Worm (Caenorhabditis elegans) whole organism, L1 larva: Measurements from ENCODE around the gene R07B1.11.

Experiments used
- ceh-82 ChIP-seq, 3 experiments: fragments of 150-350 bp in 1 of 3; sonication (generic microtip) in 2 of 3; optimal IDR thresholded peaks; 2 replicates each; lab custom pipeline; 2014 to 2017; ENCODE audit warnings: missing biosample characterization in 3 of 3, missing genetic modification characterization in 3 of 3
- efl-1 ChIP-seq, 4 experiments: fragments of 150-350 bp; optimal IDR thresholded peaks in 3 of 4; peaks in 1 of 4; 1 replicate in 1 of 4; 2 replicates in 3 of 4; lab custom pipeline; 2014; ENCODE audit warnings: missing biosample characterization in 2 of 4, missing genetic modification characterization in 2 of 4, missing genetic modification reagents in 2 of 4
- nhr-11 ChIP-seq: fragments of 150-350 bp; optimal IDR thresholded peaks from 2 replicates; lab custom pipeline; 2014; ENCODE audit warnings: missing biosample characterization, missing genetic modification characterization
- nhr-237 ChIP-seq: fragments of 150-350 bp; optimal IDR thresholded peaks from 2 replicates; lab custom pipeline; 2014; ENCODE audit warnings: missing biosample characterization, missing genetic modification characterization
- snpc-4 ChIP-seq: fragments of 150-350 bp; optimal IDR thresholded peaks from 2 replicates; lab custom pipeline; 2014; ENCODE audit warnings: missing biosample characterization, missing genetic modification characterization

DNA sequence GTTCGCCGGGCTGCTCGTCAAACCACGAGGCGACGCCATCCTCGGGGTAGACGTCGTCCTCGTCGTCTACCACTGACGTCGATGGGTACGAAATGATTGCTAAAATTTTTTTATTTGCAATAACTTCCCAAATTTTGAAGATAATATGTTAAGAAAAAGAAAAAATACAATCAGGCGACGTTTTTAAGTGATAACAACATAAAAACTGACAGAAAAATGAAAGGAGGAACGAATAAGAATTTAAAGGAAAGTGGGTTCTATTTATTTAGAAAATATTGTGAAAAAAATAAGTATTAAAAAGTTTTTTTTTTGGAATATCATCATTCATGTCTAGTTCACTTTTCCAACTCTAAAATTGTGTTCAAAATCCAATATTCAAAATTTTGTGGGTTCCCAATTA lies 34.5 kb upstream of the R07B1.11 start, which contains the start of gene dpy-22:
- TF ChIP-seq snpc-4 (no peak), efl-1 (optimal IDR thresholded peaks at IDR 0.05; lab: Kevin White, UChicago) (no peak), efl-1 (GFP tag; optimal IDR thresholded peaks at IDR 0.05 in 1 of 2; lab: Kevin White, UChicago) (no peak), nhr-11 (no peak), ceh-82 (tag; optimal IDR thresholded peaks at IDR 0.05; lab: Kevin White, UChicago) (no peak), nhr-237 (tag; lab: Kevin White, UChicago) (no peak)
